Fruit fly (Drosophila melanogaster) whole organism, embryonic: ENCODE results near the gene CG43954.

Experiments
- Antp ChIP-seq: fragments of 200-800 bp; sonication (Bioruptor generic); optimal IDR thresholded peaks from 3 replicates; lab custom pipeline; 2016; ENCODE audit warnings: missing biosample characterization, missing genetic modification characterization
- BEAF-32 ChIP-seq: fragments of 200-800 bp; sonication (Bioruptor generic); optimal IDR thresholded peaks from 3 replicates; lab custom pipeline; 2017; ENCODE audit warnings: missing biosample characterization, missing genetic modification characterization, mild to moderate bottlenecking, moderate library complexity, missing genetic modification reagents
- CG12104 ChIP-seq: fragments of 200-800 bp; sonication (Bioruptor generic); optimal IDR thresholded peaks from 3 replicates; lab custom pipeline; 2016; ENCODE audit warnings: missing biosample characterization, missing genetic modification characterization
- CG12155 ChIP-seq: fragments of 200-800 bp; sonication (Bioruptor generic); optimal IDR thresholded peaks from 3 replicates; lab custom pipeline; 2016; ENCODE audit warnings: missing biosample characterization, missing genetic modification characterization
- CG12942 ChIP-seq: fragments of 200-800 bp; sonication (Bioruptor generic); optimal IDR thresholded peaks from 3 replicates; lab custom pipeline; 2016; ENCODE audit warnings: missing biosample characterization, missing genetic modification characterization
- CG13123 ChIP-seq: fragments of 200-800 bp; sonication (Bioruptor generic); optimal IDR thresholded peaks from 2 replicates; lab custom pipeline; 2016; ENCODE audit warnings: missing biosample characterization, missing genetic modification characterization
- CG13287 ChIP-seq: fragments of 200-800 bp; sonication (Bioruptor generic); IDR thresholded peaks from 2 replicates; pipeline ENCODE4 v1.3.6; 2022; ENCODE audit warnings: missing biosample characterization, missing genetic modification characterization; ENCODE audit not compliant: partially characterized antibody
- CG15269 ChIP-seq: fragments of 200-800 bp; sonication (Bioruptor generic); optimal IDR thresholded peaks from 2 replicates; lab custom pipeline; 2018; ENCODE audit warnings: missing biosample characterization, mild to moderate bottlenecking, missing genetic modification characterization, moderate library complexity
- CG1647 ChIP-seq: fragments of 200-800 bp; sonication (Bioruptor generic); optimal IDR thresholded peaks from 3 replicates; lab custom pipeline; 2016; ENCODE audit warnings: missing biosample characterization, missing genetic modification characterization
- CG18764 ChIP-seq: fragments of 200-800 bp; sonication (Bioruptor generic); optimal IDR thresholded peaks from 3 replicates; lab custom pipeline; 2016; ENCODE audit warnings: missing biosample characterization, missing genetic modification characterization
- CG2116 ChIP-seq: fragments of 200-800 bp; sonication (Bioruptor generic); optimal IDR thresholded peaks from 3 replicates; lab custom pipeline; 2018; ENCODE audit warnings: missing biosample characterization, mild to moderate bottlenecking, missing genetic modification characterization
- CG2678 ChIP-seq: fragments of 200-800 bp; sonication (Bioruptor generic); optimal IDR thresholded peaks from 3 replicates; lab custom pipeline; 2019; ENCODE audit warnings: missing biosample characterization, mild to moderate bottlenecking, missing genetic modification characterization, moderate library complexity
- CG3065 ChIP-seq: fragments of 200-800 bp; sonication (Bioruptor generic); optimal IDR thresholded peaks from 2 replicates; lab custom pipeline; 2016; ENCODE audit warnings: missing biosample characterization, missing genetic modification characterization
- CG31365 ChIP-seq: fragments of 200-800 bp; sonication (Bioruptor generic); optimal IDR thresholded peaks from 2 replicates; lab custom pipeline; 2018; ENCODE audit warnings: missing biosample characterization, mild to moderate bottlenecking, missing genetic modification characterization
- CG32772 ChIP-seq: fragments of 200-800 bp; sonication (Bioruptor generic); IDR thresholded peaks from 2 replicates; pipeline ENCODE4 v1.3.6; 2022; ENCODE audit warnings: missing biosample characterization, missing genetic modification characterization
- CG4820 ChIP-seq: fragments of 200-800 bp; sonication (Bioruptor generic); optimal IDR thresholded peaks from 3 replicates; lab custom pipeline; 2016; ENCODE audit warnings: missing biosample characterization, missing genetic modification characterization
- CG5953 ChIP-seq: fragments of 200-800 bp; sonication (Bioruptor generic); IDR thresholded peaks from 2 replicates; pipeline ENCODE4 v1.3.6; 2022; ENCODE audit warnings: missing biosample characterization, missing genetic modification characterization
- CG8924 ChIP-seq: fragments of 200-800 bp; optimal IDR thresholded peaks from 3 replicates; lab custom pipeline; 2019; ENCODE audit warnings: missing biosample characterization, mild to moderate bottlenecking, missing genetic modification characterization, moderate library complexity
- CG9437 ChIP-seq: fragments of 200-800 bp; sonication (Bioruptor generic); optimal IDR thresholded peaks from 2 replicates; lab custom pipeline; 2018; ENCODE audit warnings: missing biosample characterization, mild to moderate bottlenecking, missing genetic modification characterization
- CG9797 ChIP-seq: fragments of 200-800 bp; sonication (Bioruptor generic); optimal IDR thresholded peaks from 3 replicates; lab custom pipeline; 2018; ENCODE audit warnings: missing biosample characterization, mild to moderate bottlenecking, missing genetic modification characterization
- CG9817 ChIP-seq: fragments of 200-800 bp; sonication (Bioruptor generic); optimal IDR thresholded peaks from 2 replicates; lab custom pipeline; 2018; ENCODE audit warnings: missing biosample characterization, mild to moderate bottlenecking, missing genetic modification characterization, moderate library complexity
- CoRest ChIP-seq: fragments of 200-800 bp; sonication (Bioruptor generic); optimal IDR thresholded peaks from 3 replicates; lab custom pipeline; 2018; ENCODE audit warnings: missing biosample characterization, mild to moderate bottlenecking, missing genetic modification characterization, moderate library complexity
- CrebB ChIP-seq: fragments of 200-800 bp; sonication (Bioruptor generic); optimal IDR thresholded peaks from 3 replicates; lab custom pipeline; 2018; ENCODE audit warnings: missing biosample characterization, mild to moderate bottlenecking, missing genetic modification characterization
- Dbx ChIP-seq: fragments of 200-800 bp; sonication (Bioruptor generic); IDR thresholded peaks from 3 replicates; pipeline ENCODE4 v1.3.6; 2022; ENCODE audit warnings: missing biosample characterization, missing genetic modification characterization
- Dip2 ChIP-seq: fragments of 200-800 bp; sonication (Bioruptor generic); IDR thresholded peaks from 2 replicates; pipeline ENCODE4 v1.3.6; 2022; ENCODE audit warnings: missing biosample characterization, missing genetic modification characterization
- Doc3 ChIP-seq: fragments of 200-800 bp; sonication (Bioruptor generic); IDR thresholded peaks from 3 replicates; pipeline ENCODE4 v1.3.6; 2022; ENCODE audit warnings: missing biosample characterization, missing genetic modification characterization; ENCODE audit not compliant: partially characterized antibody
- HLHmδ ChIP-seq: fragments of 200-800 bp; sonication (Bioruptor generic); optimal IDR thresholded peaks from 2 replicates; lab custom pipeline; 2018; ENCODE audit warnings: missing biosample characterization, mild to moderate bottlenecking, missing genetic modification characterization, moderate library complexity
- Max ChIP-seq: fragments of 200-800 bp; sonication (Bioruptor generic); optimal IDR thresholded peaks from 2 replicates; lab custom pipeline; 2016; ENCODE audit warnings: missing biosample characterization, mild to moderate bottlenecking, missing genetic modification characterization
- Mes4 ChIP-seq: fragments of 200-800 bp; sonication (Bioruptor generic); optimal IDR thresholded peaks from 2 replicates; lab custom pipeline; 2016; ENCODE audit warnings: missing biosample characterization, missing genetic modification characterization
- Vsx1 ChIP-seq: fragments of 200-800 bp; sonication (Bioruptor generic); optimal IDR thresholded peaks from 2 replicates; lab custom pipeline; 2017; ENCODE audit warnings: missing biosample characterization, mild to moderate bottlenecking, missing genetic modification characterization, missing genetic modification reagents
- YL-1 ChIP-seq: fragments of 200-800 bp; sonication (Bioruptor generic); optimal IDR thresholded peaks from 3 replicates; lab custom pipeline; 2017; ENCODE audit warnings: missing biosample characterization, mild to moderate bottlenecking, missing genetic modification characterization
- caup ChIP-seq: fragments of 200-800 bp; sonication (Bioruptor generic); optimal IDR thresholded peaks from 3 replicates; lab custom pipeline; 2017; ENCODE audit warnings: missing biosample characterization, mild to moderate bottlenecking, missing genetic modification characterization, moderate library complexity; ENCODE audit not compliant: severe bottlenecking
- cg ChIP-seq: fragments of 200-800 bp; sonication (Bioruptor generic); optimal IDR thresholded peaks from 3 replicates; lab custom pipeline; 2019; ENCODE audit warnings: missing biosample characterization, mild to moderate bottlenecking, missing genetic modification characterization, moderate library complexity
- ci ChIP-seq: fragments of 200-800 bp; sonication (Bioruptor generic); IDR thresholded peaks from 3 replicates; pipeline ENCODE4 v1.3.6; 2022; ENCODE audit warnings: missing biosample characterization, missing genetic modification characterization
- gem ChIP-seq: fragments of 200-800 bp; sonication (Bioruptor generic); optimal IDR thresholded peaks from 2 replicates; lab custom pipeline; 2019; ENCODE audit warnings: missing biosample characterization, mild to moderate bottlenecking, missing genetic modification characterization, moderate library complexity
- grau ChIP-seq: fragments of 200-800 bp; optimal IDR thresholded peaks from 3 replicates; lab custom pipeline; 2019; ENCODE audit warnings: missing biosample characterization, mild to moderate bottlenecking, missing genetic modification characterization, moderate library complexity
- gsb-n ChIP-seq: fragments of 200-800 bp; sonication (Bioruptor generic); optimal IDR thresholded peaks from 3 replicates; lab custom pipeline; 2018; ENCODE audit warnings: missing biosample characterization, mild to moderate bottlenecking, missing genetic modification characterization
- insv ChIP-seq, 2 experiments: fragments of 200-800 bp; sonication (Bioruptor generic); optimal IDR thresholded peaks; 3 replicates each; lab custom pipeline; 2016 to 2018; ENCODE audit warnings: missing biosample characterization in 2 of 2, missing genetic modification characterization in 2 of 2
- knrl ChIP-seq: fragments of 200-800 bp; sonication (Bioruptor generic); IDR thresholded peaks from 3 replicates; pipeline ENCODE4 v1.3.6; 2022; ENCODE audit warnings: missing biosample characterization, missing genetic modification characterization; ENCODE audit not compliant: partially characterized antibody
- luna ChIP-seq: fragments of 200-800 bp; sonication (Bioruptor generic); optimal IDR thresholded peaks from 2 replicates; lab custom pipeline; 2016; ENCODE audit warnings: missing biosample characterization, missing genetic modification characterization
- maf-S ChIP-seq: fragments of 200-800 bp; sonication (Bioruptor generic); optimal IDR thresholded peaks from 2 replicates; lab custom pipeline; 2016; ENCODE audit warnings: missing biosample characterization, missing genetic modification characterization
- nerfin-2 ChIP-seq: fragments of 200-800 bp; sonication (Bioruptor generic); IDR thresholded peaks from 2 replicates; pipeline ENCODE4 v1.3.6; 2022; ENCODE audit warnings: missing biosample characterization, missing genetic modification characterization; ENCODE audit not compliant: partially characterized antibody
- odd ChIP-seq: fragments of 200-800 bp; sonication (Bioruptor generic); optimal IDR thresholded peaks from 2 replicates; lab custom pipeline; 2017; ENCODE audit warnings: missing biosample characterization, mild to moderate bottlenecking, missing genetic modification characterization
- p53 ChIP-seq: fragments of 200-800 bp; sonication (Bioruptor generic); optimal IDR thresholded peaks from 2 replicates; lab custom pipeline; 2016; ENCODE audit warnings: missing biosample characterization, missing genetic modification characterization
- ro ChIP-seq: fragments of 200-800 bp; sonication (Bioruptor generic); IDR thresholded peaks from 2 replicates; pipeline ENCODE4 v1.3.6; 2022; ENCODE audit warnings: missing biosample characterization, missing genetic modification characterization
- shn ChIP-seq: fragments of 200-800 bp; sonication (Bioruptor generic); optimal IDR thresholded peaks from 3 replicates; lab custom pipeline; 2016; ENCODE audit warnings: missing biosample characterization, missing genetic modification characterization
- sim ChIP-seq: fragments of 200-800 bp; sonication (Bioruptor generic); IDR thresholded peaks from 2 replicates; pipeline ENCODE4 v1.3.6; 2022; ENCODE audit warnings: missing biosample characterization, missing genetic modification characterization
- sisA ChIP-seq: fragments of 200-800 bp; sonication (Bioruptor generic); IDR thresholded peaks from 2 replicates; pipeline ENCODE4 v1.3.6; 2022; ENCODE audit warnings: missing biosample characterization, missing genetic modification characterization
- sqz ChIP-seq: fragments of 200-800 bp; sonication (Bioruptor generic); optimal IDR thresholded peaks from 3 replicates; lab custom pipeline; 2018; ENCODE audit warnings: missing biosample characterization, mild to moderate bottlenecking, missing genetic modification characterization
- vfl ChIP-seq: fragments of 200-800 bp; sonication (Bioruptor generic); optimal IDR thresholded peaks from 2 replicates; lab custom pipeline; 2016; ENCODE audit warnings: missing biosample characterization, missing genetic modification characterization
- wek ChIP-seq: fragments of 200-800 bp; sonication (Bioruptor generic); optimal IDR thresholded peaks from 3 replicates; lab custom pipeline; 2018; ENCODE audit warnings: missing biosample characterization, mild to moderate bottlenecking, missing genetic modification characterization, moderate library complexity

Gene CG43954

dm6 chr3L:16697069-16697468 lies 14.4 kb downstream of the CG43954 start (continued):
- TF ChIP-seq CG4820 (GFP tag; lab: Kevin White, UChicago) (no peak), CG9437 (peak; percentile 7), caup (peak; percentile 7), CrebB (tag; lab: Kevin White, UChicago) (no peak), CG13123 (GFP tag; lab: Kevin White, UChicago) (no peak), insv (GFP tag; optimal IDR thresholded peaks at IDR 0.05; lab: Kevin White, UChicago) (no peak), sisA (0 out of 2 replicates have a peak, but pooled peaks have one; percentile 21), sim (GFP tag; lab: Robert Waterston, UW) (no peak), ro (GFP tag; lab: Robert Waterston, UW) (no peak), odd (GFP tag; lab: Kevin White, UChicago) (no peak), Mes4 (GFP tag; lab: Kevin White, UChicago) (no peak), YL-1 (GFP tag; lab: Kevin White, UChicago) (no peak), CG8924 (tag; lab: Kevin White, UChicago) (peak; percentile 45), Doc3 (GFP tag; lab: Robert Waterston, UW) (no peak), knrl (no peak), CG9817 (peak; percentile 7), CG5953 (GFP tag; lab: Robert Waterston, UW) (no peak), CG12104 (GFP tag; lab: Kevin White, UChicago) (no peak), gem (tag; lab: Kevin White, UChicago) (peak; percentile 69), nerfin-2 (GFP tag; lab: Robert Waterston, UW) (no peak), CG13287 (GFP tag; lab: Robert Waterston, UW) (no peak), Max (no peak), p53 (GFP tag; lab: Kevin White, UChicago) (no peak), CG2116 (no peak), CG18764 (peak; percentile 20), CG9797 (GFP tag; lab: Kevin White, UChicago) (no peak), CG12942 (GFP tag; lab: Kevin White, UChicago) (no peak), Antp (GFP tag; lab: Kevin White, UChicago) (no peak), CG15269 (tag; lab: Kevin White, UChicago) (peak; percentile 65), Dip2 (no peak), CG32772 (GFP tag; lab: Robert Waterston, UW) (peak; percentile 44), grau (tag; lab: Kevin White, UChicago) (peak; percentile 55), CG2678 (tag; lab: Kevin White, UChicago) (peak; percentile 67), CG12155 (no peak), CG31365 (tag; lab: Kevin White, UChicago) (no peak), wek (GFP tag; lab: Kevin White, UChicago) (no peak), CG1647 (GFP tag; lab: Kevin White, UChicago) (no peak), cg (GFP tag; lab: Kevin White, UChicago) (no peak), gsb-n (tag; lab: Kevin White, UChicago) (peak; percentile 37), shn (no peak), Vsx1 (GFP tag; lab: Kevin White, UChicago) (no peak), luna (GFP tag; lab: Kevin White, UChicago) (no peak), HLHmδ (GFP tag; lab: Kevin White, UChicago) (no peak), CoRest (tag; lab: Kevin White, UChicago) (peak; percentile 37), sqz (GFP tag; lab: Kevin White, UChicago) (no peak), Dbx (0 out of 3 replicates have a peak, but pooled peaks have one; percentile 21), maf-S (GFP tag; lab: Kevin White, UChicago) (no peak), ci (peak; percentile 40; the same call in 1 of the 3 replicates), CG3065 (no peak), BEAF-32 (GFP tag; lab: Kevin White, UChicago) (no peak), vfl (GFP tag; lab: Kevin White, UChicago) (no peak)
